Worm (Caenorhabditis elegans) whole organism, L3 larva: ENCODE measurements around the gene scc-2.

ENCODE experiments used
- R02D3.7 ChIP-seq: fragments of 150-350 bp; optimal IDR thresholded peaks from 2 replicates; lab custom pipeline; 2014; ENCODE audit warnings: missing biosample characterization, missing genetic modification characterization
- ZK546.5 ChIP-seq: sonication (generic microtip); optimal IDR thresholded peaks from 2 replicates; lab custom pipeline; 2017; ENCODE audit warnings: missing biosample characterization, missing genetic modification characterization
- aly-2 ChIP-seq: fragments of 150-350 bp; optimal IDR thresholded peaks from 2 replicates; lab custom pipeline; 2014; ENCODE audit warnings: missing biosample characterization, missing genetic modification characterization
- ama-1 ChIP-seq: fragments of 150-350 bp; optimal IDR thresholded peaks from 2 replicates; lab custom pipeline; 2018
- ceh-16 ChIP-seq: sonication (generic microtip); optimal IDR thresholded peaks from 2 replicates; lab custom pipeline; 2017; ENCODE audit warnings: missing biosample characterization, missing genetic modification characterization
- ceh-28 ChIP-seq: fragments of 150-350 bp; optimal IDR thresholded peaks from 2 replicates; lab custom pipeline; 2014; ENCODE audit warnings: missing biosample characterization, missing genetic modification reagents, missing genetic modification characterization
- ceh-82 ChIP-seq: fragments of 150-350 bp; optimal IDR thresholded peaks from 2 replicates; lab custom pipeline; 2014; ENCODE audit warnings: missing biosample characterization, missing genetic modification characterization
- ceh-9 ChIP-seq: sonication (generic microtip); optimal IDR thresholded peaks from 2 replicates; lab custom pipeline; 2018; ENCODE audit warnings: missing biosample characterization, missing genetic modification characterization
- daf-12 ChIP-seq: fragments of 150-350 bp; optimal IDR thresholded peaks from 2 replicates; lab custom pipeline; 2014; ENCODE audit warnings: missing biosample characterization, missing genetic modification reagents, missing genetic modification characterization
- egl-27 ChIP-seq: sonication (generic microtip); optimal IDR thresholded peaks from 4 replicates; lab custom pipeline; 2017; ENCODE audit warnings: missing biosample characterization, missing genetic modification reagents, missing genetic modification characterization
- egl-5 ChIP-seq: fragments of 150-350 bp; optimal IDR thresholded peaks from 2 replicates; lab custom pipeline; 2017; ENCODE audit warnings: missing biosample characterization, missing genetic modification reagents, missing genetic modification characterization, inconsistent platforms
- elt-1 ChIP-seq: fragments of 150-350 bp; optimal IDR thresholded peaks from 2 replicates; lab custom pipeline; 2014; ENCODE audit warnings: missing biosample characterization, missing genetic modification characterization
- elt-2 ChIP-seq: sonication (generic microtip); optimal IDR thresholded peaks from 2 replicates; lab custom pipeline; 2016; ENCODE audit warnings: missing genetic modification reagents, mild to moderate bottlenecking, missing genetic modification characterization, missing compliant biosample characterization
- elt-3 ChIP-seq, 3 experiments: fragments of 150-350 bp in 1 of 3; sonication (generic microtip) in 2 of 3; optimal IDR thresholded peaks; 2 replicates in 2 of 3; 4 replicates in 1 of 3; lab custom pipeline; 2014 to 2017; ENCODE audit warnings: missing biosample characterization in 3 of 3, missing genetic modification characterization in 3 of 3
- eor-1 ChIP-seq, 2 experiments: fragments of 150-350 bp; optimal IDR thresholded peaks; 2 replicates each; lab custom pipeline; 2014 to 2018; ENCODE audit warnings: missing biosample characterization in 2 of 2, missing genetic modification characterization in 2 of 2
- fkh-10 ChIP-seq: sonication (generic microtip); optimal IDR thresholded peaks from 2 replicates; lab custom pipeline; 2017; ENCODE audit warnings: missing biosample characterization, missing genetic modification reagents, missing genetic modification characterization
- fkh-2 ChIP-seq: fragments of 150-350 bp; optimal IDR thresholded peaks from 2 replicates; lab custom pipeline; 2014; ENCODE audit warnings: missing biosample characterization, missing genetic modification reagents, missing genetic modification characterization
- fos-1 ChIP-seq: fragments of 150-350 bp; optimal IDR thresholded peaks from 2 replicates; lab custom pipeline; 2014; ENCODE audit warnings: missing biosample characterization, missing genetic modification characterization
- hmg-11 ChIP-seq: sonication (generic microtip); optimal IDR thresholded peaks from 2 replicates; lab custom pipeline; 2016; ENCODE audit warnings: missing genetic modification characterization, missing compliant biosample characterization
- jun-1 ChIP-seq: fragments of 150-350 bp; optimal IDR thresholded peaks from 2 replicates; lab custom pipeline; 2014; ENCODE audit warnings: missing biosample characterization, missing genetic modification reagents, missing genetic modification characterization
- lin-15B ChIP-seq: fragments of 150-350 bp; optimal IDR thresholded peaks from 2 replicates; lab custom pipeline; 2014; ENCODE audit warnings: missing biosample characterization, missing genetic modification characterization
- lin-39 ChIP-seq: fragments of 150-350 bp; optimal IDR thresholded peaks from 2 replicates; lab custom pipeline; 2018; ENCODE audit warnings: missing biosample characterization, missing genetic modification reagents, missing genetic modification characterization
- lsy-12 ChIP-seq: sonication (generic microtip); optimal IDR thresholded peaks from 2 replicates; lab custom pipeline; 2016; ENCODE audit warnings: mild to moderate bottlenecking, missing genetic modification characterization, missing compliant biosample characterization
- mdl-1 ChIP-seq: fragments of 150-350 bp; optimal IDR thresholded peaks from 2 replicates; lab custom pipeline; 2014; ENCODE audit warnings: missing biosample characterization, missing genetic modification characterization
- mml-1 ChIP-seq: fragments of 150-350 bp; sonication (generic microtip); optimal IDR thresholded peaks from 3 replicates; lab custom pipeline; 2014; ENCODE audit warnings: missing biosample characterization, missing genetic modification characterization
- nfya-1 ChIP-seq: sonication (generic microtip); optimal IDR thresholded peaks from 2 replicates; lab custom pipeline; 2017; ENCODE audit warnings: missing genetic modification characterization, mild to moderate bottlenecking, missing compliant biosample characterization, antibody characterized with exemption, moderate library complexity; ENCODE audit not compliant: insufficient read depth
- nhr-11 ChIP-seq: fragments of 150-350 bp; optimal IDR thresholded peaks from 2 replicates; lab custom pipeline; 2014; ENCODE audit warnings: missing biosample characterization, missing genetic modification characterization
- nhr-12 ChIP-seq: fragments of 150-350 bp; optimal IDR thresholded peaks from 2 replicates; lab custom pipeline; 2014; ENCODE audit warnings: missing biosample characterization, missing genetic modification characterization
- nhr-23 ChIP-seq: fragments of 150-350 bp; optimal IDR thresholded peaks from 2 replicates; lab custom pipeline; 2014; ENCODE audit warnings: missing biosample characterization, missing genetic modification reagents, missing genetic modification characterization
- nhr-237 ChIP-seq: fragments of 150-350 bp; optimal IDR thresholded peaks from 2 replicates; lab custom pipeline; 2014; ENCODE audit warnings: missing biosample characterization, missing genetic modification characterization
- nhr-25 ChIP-seq: sonication (generic microtip); optimal IDR thresholded peaks from 2 replicates; lab custom pipeline; 2017; ENCODE audit warnings: missing biosample characterization, missing genetic modification characterization
- nhr-28 ChIP-seq: fragments of 150-350 bp; optimal IDR thresholded peaks from 2 replicates; lab custom pipeline; 2014; ENCODE audit warnings: missing biosample characterization, missing genetic modification characterization
- nhr-43 ChIP-seq: sonication (generic microtip); optimal IDR thresholded peaks from 2 replicates; lab custom pipeline; 2016; ENCODE audit warnings: mild to moderate bottlenecking, missing genetic modification characterization, missing compliant biosample characterization; ENCODE audit not compliant: poor library complexity, severe bottlenecking
- nhr-67 ChIP-seq: fragments of 150-350 bp; optimal IDR thresholded peaks from 2 replicates; lab custom pipeline; 2014; ENCODE audit warnings: missing biosample characterization, missing genetic modification characterization
- nhr-76 ChIP-seq: fragments of 150-350 bp; sonication (generic microtip); optimal IDR thresholded peaks from 5 replicates; lab custom pipeline; 2014; ENCODE audit warnings: missing biosample characterization, missing genetic modification characterization
- nhr-77 ChIP-seq: fragments of 150-350 bp; optimal IDR thresholded peaks from 2 replicates; lab custom pipeline; 2014; ENCODE audit warnings: missing biosample characterization, missing genetic modification characterization
- pha-4 ChIP-seq: fragments of 150-350 bp; optimal IDR thresholded peaks from 2 replicates; lab custom pipeline; 2014; ENCODE audit warnings: missing biosample characterization, missing genetic modification reagents, missing genetic modification characterization
- pqm-1 ChIP-seq: fragments of 150-350 bp; optimal IDR thresholded peaks from 2 replicates; lab custom pipeline; 2017; ENCODE audit warnings: missing biosample characterization, missing genetic modification characterization, inconsistent platforms
- sea-2 ChIP-seq: fragments of 150-350 bp; sonication (generic microtip); optimal IDR thresholded peaks from 4 replicates; lab custom pipeline; 2014; ENCODE audit warnings: missing biosample characterization, missing genetic modification reagents, missing genetic modification characterization
- skn-1 ChIP-seq: fragments of 150-350 bp; optimal IDR thresholded peaks from 2 replicates; lab custom pipeline; 2014; ENCODE audit warnings: missing biosample characterization, missing genetic modification characterization
- snpc-4 ChIP-seq: fragments of 150-350 bp; optimal IDR thresholded peaks from 2 replicates; lab custom pipeline; 2014; ENCODE audit warnings: missing biosample characterization, missing genetic modification characterization
- tbx-2 ChIP-seq: sonication (generic microtip); optimal IDR thresholded peaks from 2 replicates; lab custom pipeline; 2016; ENCODE audit warnings: mild to moderate bottlenecking, missing genetic modification characterization, missing compliant biosample characterization
- unc-39 ChIP-seq: sonication (generic microtip); optimal IDR thresholded peaks from 4 replicates; lab custom pipeline; 2017; ENCODE audit warnings: missing biosample characterization, missing genetic modification characterization
- unc-62 ChIP-seq: fragments of 150-350 bp; sonication (generic microtip); optimal IDR thresholded peaks from 4 replicates; lab custom pipeline; 2014; ENCODE audit warnings: missing biosample characterization, missing genetic modification reagents, missing genetic modification characterization
- zag-1 ChIP-seq: fragments of 150-350 bp; optimal IDR thresholded peaks from 2 replicates; lab custom pipeline; 2014; ENCODE audit warnings: missing biosample characterization, missing genetic modification characterization
- ztf-11 ChIP-seq: fragments of 150-350 bp; optimal IDR thresholded peaks from 2 replicates; lab custom pipeline; 2014; ENCODE audit warnings: missing biosample characterization, missing genetic modification characterization
- ztf-4 ChIP-seq: fragments of 150-350 bp; optimal IDR thresholded peaks from 2 replicates; lab custom pipeline; 2014; ENCODE audit warnings: missing biosample characterization, missing genetic modification characterization

scc-2 gene

DNA sequence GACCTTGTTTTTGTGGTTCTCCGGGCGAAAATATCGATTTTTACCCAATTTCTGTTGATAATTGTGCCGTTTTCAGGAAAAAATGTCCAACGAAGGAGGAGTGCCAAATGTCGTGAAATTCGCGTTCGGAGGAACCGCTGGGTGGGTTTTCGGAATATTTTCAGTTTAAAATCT is 23.0 kb upstream of the scc-2 start, which contains the start of gene misc-1:
misc-1 (plus strand) TSS at position 75 of the 174 bp plus-strand sequence.
- TF ChIP-seq zag-1 (no peak), ceh-28 (tag; lab: Kevin White, UChicago) (peak; percentile 0)

DNA sequence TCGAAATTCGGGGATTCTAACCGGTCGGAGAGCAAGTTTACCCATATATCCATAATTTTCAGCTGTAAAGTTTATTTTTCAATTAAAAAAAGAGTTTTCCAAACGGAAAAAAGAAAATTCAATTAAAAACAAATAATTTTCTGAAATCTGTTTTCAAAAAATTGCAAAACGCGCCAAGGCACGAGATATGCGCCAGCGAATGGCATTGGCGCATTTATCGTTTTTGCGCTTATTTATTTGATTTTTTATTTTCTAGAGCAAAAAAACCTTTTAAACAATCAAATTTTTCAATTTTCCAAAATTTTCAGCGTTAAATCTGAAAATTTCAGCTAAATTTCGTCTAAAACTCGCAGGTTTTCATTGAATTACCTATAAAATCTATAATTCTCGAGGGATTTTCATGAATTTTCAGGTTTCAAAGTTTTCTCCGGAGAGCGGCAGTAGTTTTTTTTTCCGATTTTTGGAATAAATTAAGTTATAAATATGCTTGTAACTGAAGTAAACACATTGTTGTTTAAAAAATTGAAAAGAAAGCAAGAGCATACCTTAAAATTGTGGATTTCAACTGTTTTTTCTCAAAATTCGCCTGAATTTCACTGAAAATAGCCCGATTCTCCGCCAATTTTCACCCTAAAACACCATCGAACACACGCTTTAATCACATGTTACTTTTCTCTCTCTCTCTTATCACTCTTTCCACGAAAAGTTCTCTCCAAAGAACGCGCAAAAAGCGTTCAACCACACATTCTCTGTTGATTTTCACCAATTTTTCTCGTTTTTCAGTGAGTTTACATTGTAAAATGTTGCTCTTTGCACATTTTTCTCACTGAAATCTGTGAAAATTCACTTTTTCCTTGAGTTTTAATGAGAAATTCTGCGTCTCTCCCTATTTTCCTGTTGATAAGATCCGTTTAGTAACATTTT is 22.4 kb upstream of the scc-2 start, which contains the start of gene B0432.10:
B0432.10 (minus strand) TSS at position 649 of the 924 bp plus-strand sequence.
- TF ChIP-seq fkh-10 (GFP tag; lab: Kevin White, UChicago) (peak; percentile 8), ZK546.5 (tag; lab: Kevin White, UChicago) (no peak), ceh-9 (tag; lab: Kevin White, UChicago) (no peak), ceh-16 (tag; lab: Kevin White, UChicago) (no peak), lsy-12 (peak; percentile 42), ztf-11 (tag; lab: Kevin White, UChicago) (no peak), ceh-82 (tag; lab: Kevin White, UChicago) (peak; percentile 47), egl-5 (peak; percentile 58), mml-1 (tag; lab: Kevin White, UChicago) (no peak), R02D3.7 (tag; lab: Kevin White, UChicago) (peak; percentile 56), snpc-4 (peak; percentile 91), nhr-43 (no peak), nhr-23 (tag; lab: Kevin White, UChicago) (peak; percentile 90), egl-27 (tag; lab: Kevin White, UChicago) (no peak), unc-39 (tag; lab: Kevin White, UChicago) (no peak), ceh-28 (tag; lab: Kevin White, UChicago) (peak; percentile 18), eor-1 (tag; optimal IDR thresholded peaks at IDR 0.05; lab: Kevin White, UChicago) (no peak), nhr-25 (peak; percentile 57), sea-2 (GFP tag; lab: Kevin White, UChicago) (no peak), nhr-67 (tag; lab: Kevin White, UChicago) (no peak), elt-1 (tag; lab: Kevin White, UChicago) (no peak), zag-1 (no peak), daf-12 (tag; lab: Kevin White, UChicago) (no peak), aly-2 (no peak), ama-1 (lab: Kevin White, UChicago) (peak; percentile 40), fkh-2 (tag; lab: Kevin White, UChicago) (no peak), nhr-12 (no peak), hmg-11 (tag; lab: Kevin White, UChicago) (peak; percentile 18), unc-62 (GFP tag; lab: Kevin White, UChicago) (no peak), nhr-237 (no peak), elt-2 (tag; lab: Kevin White, UChicago) (peak; percentile 32), lin-15B (tag; lab: Kevin White, UChicago) (peak; percentile 92), nfya-1 (tag; lab: Kevin White, UChicago) (peak; percentile 88), tbx-2 (tag; lab: Kevin White, UChicago) (no peak), elt-3 (tag; optimal IDR thresholded peaks at IDR 0.05; lab: Kevin White, UChicago) (no peak), fos-1 (no peak), mdl-1 (no peak), jun-1 (no peak), nhr-11 (tag; lab: Kevin White, UChicago) (no peak), pqm-1 (peak; percentile 91), lin-39 (peak; percentile 26), nhr-76 (tag; lab: Kevin White, UChicago) (no peak), nhr-28 (tag; lab: Kevin White, UChicago) (no peak), skn-1 (tag; lab: Kevin White, UChicago) (peak; percentile 69), ztf-4 (no peak), nhr-77 (no peak), pha-4 (tag; lab: Kevin White, UChicago) (peak; percentile 94)
